Worm (Caenorhabditis elegans) whole organism, L3 larva: Measurements from ENCODE around the gene nhr-202.

Source experiments
- ZK546.5 ChIP-seq: sonication (generic microtip); optimal IDR thresholded peaks from 2 replicates; lab custom pipeline; 2017; ENCODE audit warnings: missing biosample characterization, missing genetic modification characterization
- aly-2 ChIP-seq: fragments of 150-350 bp; optimal IDR thresholded peaks from 2 replicates; lab custom pipeline; 2014; ENCODE audit warnings: missing biosample characterization, missing genetic modification characterization
- ama-1 ChIP-seq: fragments of 150-350 bp; optimal IDR thresholded peaks from 2 replicates; lab custom pipeline; 2018
- eor-1 ChIP-seq, 2 experiments: fragments of 150-350 bp; optimal IDR thresholded peaks; 2 replicates each; lab custom pipeline; 2014 to 2018; ENCODE audit warnings: missing biosample characterization in 2 of 2, missing genetic modification characterization in 2 of 2
- fos-1 ChIP-seq: fragments of 150-350 bp; optimal IDR thresholded peaks from 2 replicates; lab custom pipeline; 2014; ENCODE audit warnings: missing biosample characterization, missing genetic modification characterization
- mdl-1 ChIP-seq: fragments of 150-350 bp; optimal IDR thresholded peaks from 2 replicates; lab custom pipeline; 2014; ENCODE audit warnings: missing biosample characterization, missing genetic modification characterization
- nhr-11 ChIP-seq: fragments of 150-350 bp; optimal IDR thresholded peaks from 2 replicates; lab custom pipeline; 2014; ENCODE audit warnings: missing biosample characterization, missing genetic modification characterization
- nhr-25 ChIP-seq: sonication (generic microtip); optimal IDR thresholded peaks from 2 replicates; lab custom pipeline; 2017; ENCODE audit warnings: missing biosample characterization, missing genetic modification characterization
- nhr-77 ChIP-seq: fragments of 150-350 bp; optimal IDR thresholded peaks from 2 replicates; lab custom pipeline; 2014; ENCODE audit warnings: missing biosample characterization, missing genetic modification characterization
- unc-62 ChIP-seq: fragments of 150-350 bp; sonication (generic microtip); optimal IDR thresholded peaks from 4 replicates; lab custom pipeline; 2014; ENCODE audit warnings: missing biosample characterization, missing genetic modification reagents, missing genetic modification characterization

DNA sequence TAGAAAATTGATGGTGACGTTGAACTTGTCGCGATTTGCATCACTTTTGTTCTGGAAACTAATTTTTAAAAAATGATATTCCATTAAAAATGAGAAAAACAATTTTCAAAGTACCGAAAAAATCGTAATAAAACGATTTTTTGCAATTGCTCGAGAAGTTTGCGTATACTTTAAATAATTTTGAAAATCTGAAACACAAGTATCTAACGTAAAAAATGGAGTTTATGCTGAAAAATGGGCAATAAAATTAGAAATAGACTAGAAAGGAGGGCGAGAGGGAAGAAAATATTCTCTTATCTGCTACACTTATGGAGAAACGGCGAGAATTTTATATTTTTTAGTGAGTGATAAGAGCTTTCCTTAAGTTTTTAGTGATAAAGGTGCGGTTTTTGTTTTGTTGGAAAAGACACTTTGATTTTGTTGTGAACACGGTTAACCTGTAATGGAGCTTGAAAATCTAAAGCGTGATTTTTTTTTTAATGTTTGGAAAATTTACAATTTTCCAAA is 21.0 kb downstream of the nhr-202 start, which contains the start of gene nhr-130:
- no peak for TF ChIP-seq aly-2 (tag; lab: Kevin White, UChicago)
- no peak for TF ChIP-seq mdl-1 (tag; lab: Kevin White, UChicago)
- no peak for TF ChIP-seq ZK546.5
- no peak for TF ChIP-seq unc-62 (GFP tag; lab: Kevin White, UChicago)
- no peak for TF ChIP-seq ama-1 (lab: Kevin White, UChicago)
- TF ChIP-seq eor-1 (tag; optimal IDR thresholded peaks at IDR 0.05; lab: Kevin White, UChicago): no peak
- no peak for TF ChIP-seq fos-1
- no peak for TF ChIP-seq nhr-11 (tag; lab: Kevin White, UChicago)
- no peak for TF ChIP-seq nhr-77 (tag; lab: Kevin White, UChicago)
- TF ChIP-seq nhr-25 (tag; lab: Kevin White, UChicago): no peak
